Worm (Caenorhabditis elegans): ENCODE measurements around the gene F46H5.4.

- TF ChIP-seq pha-4 (tag; optimal IDR thresholded peaks at IDR 0.05) (no peak), snpc-4 (tag; optimal IDR thresholded peaks at IDR 0.05) (no peak), nhr-76 (tag; optimal IDR thresholded peaks at IDR 0.05) (no peak), nhr-28 (tag; optimal IDR thresholded peaks at IDR 0.05) (no peak), M03D4.4 (tag; optimal IDR thresholded peaks at IDR 0.05) (no peak), nhr-12 (tag; optimal IDR thresholded peaks at IDR 0.05) (no peak)
These were observed 43.8 kb downstream of the F46H5.4 start for ce11 chrX:7210467-7211107.
